Fruit fly (Drosophila melanogaster) whole organism, prepupa: ENCODE measurements around the gene Sfp78E.
A peak's percentile ranks its signal among the peaks of the same experiment; 100 is the strongest.

ENCODE experiments used
- Blimp-1 ChIP-seq: fragments of 200-800 bp; sonication (Bioruptor generic); optimal IDR thresholded peaks from 3 replicates; lab custom pipeline; 2017; ENCODE audit warnings: missing biosample characterization, missing genetic modification characterization, mild to moderate bottlenecking, moderate library complexity, missing genetic modification reagents
- CG10631 ChIP-seq: fragments of 200-800 bp; sonication (Bioruptor generic); optimal IDR thresholded peaks from 2 replicates; lab custom pipeline; 2016; ENCODE audit warnings: missing biosample characterization, missing genetic modification characterization
- CG10669 ChIP-seq: fragments of 200-800 bp; sonication (Bioruptor generic); optimal IDR thresholded peaks from 3 replicates; lab custom pipeline; 2018; ENCODE audit warnings: missing biosample characterization, mild to moderate bottlenecking, missing genetic modification characterization, moderate library complexity
- CG11294 ChIP-seq: fragments of 200-800 bp; sonication (Bioruptor generic); IDR thresholded peaks from 2 replicates; pipeline ENCODE4 v1.3.6; 2022; ENCODE audit warnings: missing biosample characterization, missing genetic modification characterization
- CG11762 ChIP-seq: fragments of 200-800 bp; sonication (Bioruptor generic); optimal IDR thresholded peaks from 3 replicates; lab custom pipeline; 2016; ENCODE audit warnings: missing biosample characterization, missing genetic modification characterization; ENCODE audit not compliant: insufficient read depth
- CG11902 ChIP-seq: fragments of 200-800 bp; sonication (Bioruptor generic); optimal IDR thresholded peaks from 3 replicates; lab custom pipeline; 2016; ENCODE audit warnings: missing biosample characterization, missing genetic modification characterization
- CG1621 ChIP-seq: fragments of 200-800 bp; sonication (Bioruptor generic); optimal IDR thresholded peaks from 3 replicates; lab custom pipeline; 2018; ENCODE audit warnings: missing biosample characterization, mild to moderate bottlenecking, missing genetic modification characterization
- CG31627 ChIP-seq: fragments of 200-800 bp; sonication (Bioruptor generic); optimal IDR thresholded peaks from 3 replicates; lab custom pipeline; 2016; ENCODE audit warnings: missing biosample characterization, missing genetic modification characterization
- CG34406 ChIP-seq: fragments of 200-800 bp; sonication (Bioruptor generic); optimal IDR thresholded peaks from 3 replicates; lab custom pipeline; 2016; ENCODE audit warnings: missing biosample characterization, missing genetic modification characterization
- CG3919 ChIP-seq: fragments of 200-800 bp; sonication (Bioruptor generic); optimal IDR thresholded peaks from 3 replicates; lab custom pipeline; 2016; ENCODE audit warnings: missing biosample characterization, missing genetic modification characterization
- CG4318 ChIP-seq: fragments of 200-800 bp; sonication (Bioruptor generic); optimal IDR thresholded peaks from 3 replicates; lab custom pipeline; 2017; ENCODE audit warnings: missing biosample characterization, mild to moderate bottlenecking, missing genetic modification characterization
- CG6163 ChIP-seq: fragments of 200-800 bp; sonication (Bioruptor generic); IDR thresholded peaks from 3 replicates; pipeline ENCODE4 v1.3.6; 2022; ENCODE audit warnings: missing biosample characterization, missing genetic modification characterization
- CG6276 ChIP-seq: fragments of 200-800 bp; sonication (Bioruptor generic); optimal IDR thresholded peaks from 2 replicates; lab custom pipeline; 2017; ENCODE audit warnings: missing biosample characterization, mild to moderate bottlenecking, missing genetic modification characterization
- CG6792 ChIP-seq: fragments of 200-800 bp; sonication (Bioruptor generic); optimal IDR thresholded peaks from 3 replicates; lab custom pipeline; 2016; ENCODE audit warnings: missing biosample characterization, missing genetic modification characterization
- CG7368 ChIP-seq: fragments of 200-800 bp; sonication (Bioruptor generic); optimal IDR thresholded peaks from 3 replicates; lab custom pipeline; 2016; ENCODE audit warnings: missing biosample characterization, missing genetic modification characterization
- CG8119 ChIP-seq: fragments of 200-800 bp; sonication (Bioruptor generic); IDR thresholded peaks from 3 replicates; pipeline ENCODE4 v1.3.6; 2022; ENCODE audit warnings: missing biosample characterization, missing genetic modification characterization
- CG8319 ChIP-seq: fragments of 200-800 bp; sonication (Bioruptor generic); optimal IDR thresholded peaks from 3 replicates; lab custom pipeline; 2016; ENCODE audit warnings: missing biosample characterization, missing genetic modification characterization
- CG8632 ChIP-seq: fragments of 200-800 bp; sonication (Bioruptor generic); optimal IDR thresholded peaks from 3 replicates; lab custom pipeline; 2016; ENCODE audit warnings: missing biosample characterization, missing genetic modification characterization
- CG9139 ChIP-seq: fragments of 200-800 bp; sonication (Bioruptor generic); optimal IDR thresholded peaks from 3 replicates; lab custom pipeline; 2017; ENCODE audit warnings: missing biosample characterization, mild to moderate bottlenecking, missing genetic modification characterization
- Eip75B ChIP-seq: fragments of 200-800 bp; sonication (Bioruptor generic); optimal IDR thresholded peaks from 3 replicates; lab custom pipeline; 2016; ENCODE audit warnings: missing biosample characterization, missing genetic modification characterization
- Eip78C ChIP-seq: fragments of 200-800 bp; sonication (Bioruptor generic); peaks from one replicate; lab custom pipeline; 2016; ENCODE audit warnings: missing biosample characterization, missing genetic modification characterization
- Eip93F ChIP-seq: fragments of 200-800 bp; sonication (Bioruptor generic); optimal IDR thresholded peaks from 2 replicates; lab custom pipeline; 2016; ENCODE audit warnings: missing biosample characterization, mild to moderate bottlenecking, missing genetic modification characterization
- Ets21C ChIP-seq: fragments of 200-800 bp; sonication (Bioruptor generic); optimal IDR thresholded peaks from 3 replicates; lab custom pipeline; 2016; ENCODE audit warnings: missing biosample characterization, missing genetic modification characterization
- Ets96B ChIP-seq: fragments of 200-800 bp; optimal IDR thresholded peaks from 2 replicates; lab custom pipeline; 2019; ENCODE audit warnings: missing biosample characterization, mild to moderate bottlenecking, missing genetic modification characterization, moderate library complexity
- Gug ChIP-seq: fragments of 200-800 bp; sonication (Bioruptor generic); IDR thresholded peaks from 2 replicates; pipeline ENCODE4 v1.3.6; 2022; ENCODE audit warnings: missing biosample characterization, missing genetic modification characterization
- Hr39 ChIP-seq: fragments of 200-800 bp; sonication (Bioruptor generic); optimal IDR thresholded peaks from 2 replicates; lab custom pipeline; 2016; ENCODE audit warnings: missing biosample characterization, missing genetic modification characterization
- Hr4 ChIP-seq: fragments of 200-800 bp; sonication (Bioruptor generic); optimal IDR thresholded peaks from 3 replicates; lab custom pipeline; 2016; ENCODE audit warnings: missing biosample characterization, missing genetic modification characterization
- Lpt ChIP-seq: fragments of 200-800 bp; sonication (Bioruptor generic); optimal IDR thresholded peaks from 3 replicates; lab custom pipeline; 2016; ENCODE audit warnings: missing biosample characterization, missing genetic modification characterization
- Met ChIP-seq: fragments of 200-800 bp; sonication (Bioruptor generic); optimal IDR thresholded peaks from 3 replicates; lab custom pipeline; 2016; ENCODE audit warnings: missing biosample characterization, missing genetic modification characterization
- OdsH ChIP-seq: fragments of 200-800 bp; sonication (Bioruptor generic); optimal IDR thresholded peaks from 3 replicates; lab custom pipeline; 2016; ENCODE audit warnings: missing biosample characterization, missing genetic modification characterization
- Smox ChIP-seq: fragments of 200-800 bp; sonication (Bioruptor generic); optimal IDR thresholded peaks from 3 replicates; lab custom pipeline; 2016; ENCODE audit warnings: missing biosample characterization, missing genetic modification characterization
- Sox102F ChIP-seq: fragments of 200-800 bp; sonication (Bioruptor generic); optimal IDR thresholded peaks from 2 replicates; lab custom pipeline; 2016; ENCODE audit warnings: missing biosample characterization, mild to moderate bottlenecking, missing genetic modification characterization
- Sox14 ChIP-seq: fragments of 200-800 bp; sonication (Bioruptor generic); optimal IDR thresholded peaks from 3 replicates; lab custom pipeline; 2016; ENCODE audit warnings: missing biosample characterization, missing genetic modification characterization
- Sox15 ChIP-seq: fragments of 200-800 bp; sonication (Bioruptor generic); optimal IDR thresholded peaks from 3 replicates; lab custom pipeline; 2016; ENCODE audit warnings: missing biosample characterization, missing genetic modification characterization
- achi ChIP-seq: fragments of 200-800 bp; sonication (Bioruptor generic); optimal IDR thresholded peaks from 3 replicates; lab custom pipeline; 2016; ENCODE audit warnings: missing biosample characterization, missing genetic modification characterization
- acj6 ChIP-seq: fragments of 200-800 bp; sonication (Bioruptor generic); optimal IDR thresholded peaks from 3 replicates; lab custom pipeline; 2016; ENCODE audit warnings: missing biosample characterization, missing genetic modification characterization
- cyc ChIP-seq: fragments of 200-800 bp; sonication (Bioruptor generic); optimal IDR thresholded peaks from 3 replicates; lab custom pipeline; 2016; ENCODE audit warnings: missing biosample characterization, missing genetic modification characterization
- dac ChIP-seq: fragments of 200-800 bp; sonication (Bioruptor generic); optimal IDR thresholded peaks from 2 replicates; lab custom pipeline; 2017; ENCODE audit warnings: missing biosample characterization, mild to moderate bottlenecking, missing genetic modification characterization
- eg ChIP-seq: fragments of 200-800 bp; sonication (Bioruptor generic); IDR thresholded peaks from 3 replicates; pipeline ENCODE4 v1.3.6; 2022; ENCODE audit warnings: missing biosample characterization, missing genetic modification characterization
- fd59A ChIP-seq: fragments of 200-800 bp; sonication (Bioruptor generic); optimal IDR thresholded peaks from 2 replicates; lab custom pipeline; 2017; ENCODE audit warnings: missing biosample characterization, mild to moderate bottlenecking, missing genetic modification characterization, missing genetic modification reagents
- fd85E ChIP-seq: fragments of 200-800 bp; sonication (Bioruptor generic); optimal IDR thresholded peaks from 3 replicates; lab custom pipeline; 2016; ENCODE audit warnings: missing biosample characterization, missing genetic modification characterization
- fkh ChIP-seq: fragments of 200-800 bp; sonication (Bioruptor generic); optimal IDR thresholded peaks from 3 replicates; lab custom pipeline; 2017; ENCODE audit warnings: missing biosample characterization, mild to moderate bottlenecking, missing genetic modification characterization, moderate library complexity
- lz ChIP-seq: fragments of 200-800 bp; sonication (Bioruptor generic); optimal IDR thresholded peaks from 3 replicates; lab custom pipeline; 2016; ENCODE audit warnings: missing biosample characterization, missing genetic modification characterization
- pdm3 ChIP-seq: fragments of 200-800 bp; sonication (Bioruptor generic); optimal IDR thresholded peaks from 3 replicates; lab custom pipeline; 2016; ENCODE audit warnings: missing biosample characterization, missing genetic modification characterization
- salr ChIP-seq, 2 experiments: fragments of 200-800 bp; sonication (Bioruptor generic); optimal IDR thresholded peaks; 3 replicates each; lab custom pipeline; 2016 to 2018; ENCODE audit warnings: missing biosample characterization in 2 of 2, missing genetic modification characterization in 2 of 2, mild to moderate bottlenecking in 1 of 2
- spab ChIP-seq: fragments of 200-800 bp; sonication (Bioruptor generic); optimal IDR thresholded peaks from 2 replicates; lab custom pipeline; 2017; ENCODE audit warnings: missing biosample characterization, mild to moderate bottlenecking, missing genetic modification characterization, missing genetic modification reagents
- topi ChIP-seq: fragments of 200-800 bp; sonication (Bioruptor generic); optimal IDR thresholded peaks from 3 replicates; lab custom pipeline; 2016; ENCODE audit warnings: missing biosample characterization, missing genetic modification characterization
- vri ChIP-seq: fragments of 200-800 bp; sonication (Bioruptor generic); optimal IDR thresholded peaks from 3 replicates; lab custom pipeline; 2016; ENCODE audit warnings: missing biosample characterization, mild to moderate bottlenecking, missing genetic modification characterization

Sfp78E gene

DNA sequence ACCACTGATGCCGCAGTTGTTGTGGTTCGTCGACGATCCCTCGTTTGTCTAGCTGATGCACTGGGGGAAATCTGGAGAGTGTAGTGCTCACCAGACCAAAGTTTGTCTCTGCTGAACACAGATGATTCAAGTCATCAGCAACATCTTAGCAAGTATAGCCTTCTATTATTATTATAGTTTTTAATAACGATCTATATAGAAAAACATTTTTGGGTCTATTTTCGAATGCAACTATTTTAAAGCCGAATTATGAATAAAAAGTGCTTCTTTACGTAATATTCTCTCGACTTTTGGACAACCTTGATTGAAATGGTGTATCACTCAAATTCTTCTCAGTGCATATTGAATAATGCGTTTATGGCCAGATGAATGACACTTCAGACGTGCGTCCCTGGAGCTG, 1.9 kb upstream of the Sfp78E start (continued):
- TF ChIP-seq Eip93F, result no peak
- TF ChIP-seq dac (GFP tag; lab: Kevin White, UChicago), result no peak
- TF ChIP-seq Ets96B (tag; lab: Kevin White, UChicago), result peak; percentile 91
- peak; percentile 69 for TF ChIP-seq CG8632 (GFP tag; lab: Kevin White, UChicago)
- peak; percentile 91 for TF ChIP-seq fd59A (GFP tag; lab: Kevin White, UChicago)
- no peak for TF ChIP-seq Gug (GFP tag; lab: Robert Waterston, UW)
- TF ChIP-seq vri (GFP tag; lab: Kevin White, UChicago), result no peak
- peak; percentile 89 for TF ChIP-seq CG10669 (GFP tag; lab: Kevin White, UChicago)
- peak; percentile 11 for TF ChIP-seq Hr39 (GFP tag; lab: Kevin White, UChicago)
- TF ChIP-seq Met (GFP tag; lab: Kevin White, UChicago), result no peak
- peak; percentile 25 for TF ChIP-seq CG8319 (GFP tag; lab: Kevin White, UChicago)
- peak; percentile 66 for TF ChIP-seq CG6792 (GFP tag; lab: Kevin White, UChicago)
- peak; percentile 67 to 83 for TF ChIP-seq salr (GFP tag; optimal IDR thresholded peaks at IDR 0.05; lab: Kevin White, UChicago)
- TF ChIP-seq Eip75B (GFP tag; lab: Kevin White, UChicago), result peak; percentile 73
- TF ChIP-seq lz, result peak; percentile 19
- TF ChIP-seq spab, result peak; percentile 89
- TF ChIP-seq acj6, result peak; percentile 79
- peak; percentile 73 for TF ChIP-seq CG3919 (GFP tag; lab: Kevin White, UChicago)
- no peak; the same call in 1 of the 2 replicates for TF ChIP-seq CG11294 (GFP tag; lab: Robert Waterston, UW)
- peak; percentile 72 for TF ChIP-seq CG9139 (GFP tag; lab: Kevin White, UChicago)
- TF ChIP-seq pdm3 (GFP tag; lab: Kevin White, UChicago), result peak; percentile 74

DNA sequence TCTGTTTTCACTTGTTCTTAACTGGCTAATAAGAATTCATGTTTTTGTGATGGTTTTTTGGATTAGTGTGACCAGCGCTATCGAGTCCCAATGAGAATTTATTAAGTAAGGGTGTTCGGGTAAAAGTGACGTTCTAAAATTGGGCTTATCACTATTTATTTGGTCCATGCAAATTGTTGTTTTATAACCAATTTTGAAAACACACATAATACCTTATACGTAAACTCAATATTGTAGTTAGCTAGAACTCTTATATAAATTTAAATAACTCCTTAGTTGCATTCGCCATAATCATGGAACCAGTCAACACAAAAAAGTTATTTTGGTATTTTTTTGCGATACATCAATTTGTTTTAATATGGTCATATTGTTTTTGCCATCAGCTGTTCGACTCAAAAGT, 4.2 kb downstream of the Sfp78E start, which contains the start of the genes Als2 and CG11248:
Als2 (minus strand) TSS at position 69 of the 400 bp plus-strand sequence.
CG11248 (plus strand) TSS at position 364 of the 400 bp plus-strand sequence.
- peak; percentile 33 for TF ChIP-seq Blimp-1 (GFP tag; lab: Kevin White, UChicago)
- TF ChIP-seq CG8319 (GFP tag; lab: Kevin White, UChicago), result peak; percentile 24
- peak; percentile 59; the same call in 2 of the 3 replicates for TF ChIP-seq CG6163
- TF ChIP-seq Eip75B (GFP tag; lab: Kevin White, UChicago), result no peak
- peak; percentile 87 for TF ChIP-seq CG31627 (GFP tag; lab: Kevin White, UChicago)
- peak; percentile 16 for TF ChIP-seq CG7368 (GFP tag; lab: Kevin White, UChicago)
- TF ChIP-seq CG34406 (GFP tag; lab: Kevin White, UChicago), result peak; percentile 46
- TF ChIP-seq eg, result peak; percentile 64; the same call in 2 of the 3 replicates
- TF ChIP-seq Gug (GFP tag; lab: Robert Waterston, UW), result peak; percentile 62
- peak; percentile 76 for TF ChIP-seq Sox15 (GFP tag; lab: Kevin White, UChicago)
- peak; percentile 78 for TF ChIP-seq Sox14 (GFP tag; lab: Kevin White, UChicago)
- peak; percentile 86 for TF ChIP-seq Hr39 (GFP tag; lab: Kevin White, UChicago)
- TF ChIP-seq CG6792 (GFP tag; lab: Kevin White, UChicago), result peak; percentile 58
- peak; percentile 56 for TF ChIP-seq CG11762 (GFP tag; lab: Kevin White, UChicago)
- no peak for TF ChIP-seq fd85E
- peak; percentile 42; the same call in 1 of the 2 replicates for TF ChIP-seq CG11294 (GFP tag; lab: Robert Waterston, UW)
- peak; percentile 27 for TF ChIP-seq CG1621 (tag; lab: Kevin White, UChicago)
- no peak for TF ChIP-seq vri (GFP tag; lab: Kevin White, UChicago)
- TF ChIP-seq CG3919 (GFP tag; lab: Kevin White, UChicago), result no peak
- no peak for TF ChIP-seq pdm3 (GFP tag; lab: Kevin White, UChicago)
- peak; percentile 77 for TF ChIP-seq Ets21C (GFP tag; lab: Kevin White, UChicago)
- TF ChIP-seq Sox102F (GFP tag; lab: Kevin White, UChicago), result no peak
- no peak for TF ChIP-seq Hr4
- no peak for TF ChIP-seq CG6276 (GFP tag; lab: Kevin White, UChicago)
- TF ChIP-seq acj6, result peak; percentile 74
- TF ChIP-seq Lpt (GFP tag; lab: Kevin White, UChicago), result peak; percentile 36
- TF ChIP-seq fkh (GFP tag; lab: Kevin White, UChicago), result no peak
- TF ChIP-seq OdsH, result no peak
- TF ChIP-seq CG4318 (GFP tag; lab: Kevin White, UChicago), result peak; percentile 57
- peak; percentile 78 for TF ChIP-seq cyc (GFP tag; lab: Kevin White, UChicago)
- TF ChIP-seq Eip93F, result no peak
- no peak for TF ChIP-seq Eip78C (GFP tag; lab: Kevin White, UChicago)
- TF ChIP-seq topi (GFP tag; lab: Kevin White, UChicago), result no peak
- peak; percentile 64 for TF ChIP-seq achi (GFP tag; lab: Kevin White, UChicago)
- TF ChIP-seq CG10631 (GFP tag; lab: Kevin White, UChicago), result peak; percentile 75
- TF ChIP-seq CG8632 (GFP tag; lab: Kevin White, UChicago), result peak; percentile 52
- TF ChIP-seq CG11902 (GFP tag; lab: Kevin White, UChicago), result peak; percentile 76
- peak in 1 of 2 experiments; percentile 9 for TF ChIP-seq salr (GFP tag; optimal IDR thresholded peaks at IDR 0.05; lab: Kevin White, UChicago)
- TF ChIP-seq CG8119 (GFP tag; lab: Robert Waterston, UW), result no peak; the same call in 2 of the 3 replicates
- TF ChIP-seq Smox (GFP tag; lab: Kevin White, UChicago), result no peak
- no peak for TF ChIP-seq spab
- TF ChIP-seq Ets96B (tag; lab: Kevin White, UChicago), result peak; percentile 72
